Worm (Caenorhabditis elegans): ENCODE measurements around the gene ctf-4.
A peak's percentile ranks its signal among the peaks of the same experiment; 100 is the strongest.

ctf-4 gene

ce11 chrV:10965501-10965900 lies at the start of gene ctf-4, which contains the start of gene eef-1G:
ctf-4 (minus strand) TSS chrV:10965539.
eef-1G (plus strand) TSS chrV:10965719.
- TF ChIP-seq egl-43 (GFP tag; IDR thresholded peaks at IDR 0.05) (peak; percentile 60; the same call in 1 of the 2 replicates), mdt-29 (GFP tag; IDR thresholded peaks at IDR 0.05) (peak; percentile 89), arid-1 (GFP tag; conservative IDR thresholded peaks at IDR 0.05) (peak; percentile 87), Y48G9A.11 (GFP tag; IDR thresholded peaks at IDR 0.05) (peak; percentile 7; the same call in 1 of the 2 replicates), duxl-1 (tag; optimal IDR thresholded peaks at IDR 0.05; ENCODE audit: poor library complexity) (peak; percentile 92), php-3 (GFP tag; IDR thresholded peaks at IDR 0.05) (peak; percentile 82), ZK546.5 (tag; optimal IDR thresholded peaks at IDR 0.05) (peak in 1 of 2 experiments; percentile 67), mxl-3 (GFP tag; optimal IDR thresholded peaks at IDR 0.05) (peak; percentile 87), ama-1 (optimal IDR thresholded peaks at IDR 0.05) (peak; percentile 83), dmd-9 (GFP tag; IDR thresholded peaks at IDR 0.05) (peak; percentile 74), aly-2 (tag; optimal IDR thresholded peaks at IDR 0.05) (no peak), lin-15B (tag; optimal IDR thresholded peaks at IDR 0.05) (peak; percentile 77), dpl-1 (GFP tag; optimal IDR thresholded peaks at IDR 0.05) (peak; percentile 98), daf-12 (tag; optimal IDR thresholded peaks at IDR 0.05) (no peak), mep-1 (tag; optimal IDR thresholded peaks at IDR 0.05) (peak; percentile 98), mdl-1 (tag; optimal IDR thresholded peaks at IDR 0.05) (peak in 1 of 2 experiments; percentile 76), nhr-10 (tag; optimal IDR thresholded peaks at IDR 0.05) (peak; percentile 82), madf-9 (GFP tag; conservative IDR thresholded peaks at IDR 0.05) (peak; percentile 87; the same call in 1 of the 2 replicates), R02D3.7 (tag; optimal IDR thresholded peaks at IDR 0.05) (no peak), ztf-7 (tag; optimal IDR thresholded peaks at IDR 0.05) (no peak), pha-4 (GFP tag; IDR thresholded peaks at IDR 0.05) (peak; percentile 92), pha-4 (tag; optimal IDR thresholded peaks at IDR 0.05) (peak; percentile 100), gei-8 (GFP tag; optimal IDR thresholded peaks at IDR 0.05) (no peak), rbr-2 (tag; optimal IDR thresholded peaks at IDR 0.05) (peak; percentile 95), lin-13 (GFP tag; optimal IDR thresholded peaks at IDR 0.05) (peak; percentile 92), lin-38 (GFP tag; IDR thresholded peaks at IDR 0.05) (peak; percentile 99), nhr-48 (tag; optimal IDR thresholded peaks at IDR 0.05) (peak; percentile 94), dmd-6 (GFP tag; IDR thresholded peaks at IDR 0.05) (peak; percentile 98), fos-1 (tag; optimal IDR thresholded peaks at IDR 0.05) (peak; percentile 40), nhr-6 (tag; optimal IDR thresholded peaks at IDR 0.05) (peak; percentile 97), nhr-42 (GFP tag; IDR thresholded peaks at IDR 0.05) (peak; percentile 87; the same call in 1 of the 2 replicates), snpc-4 (tag; optimal IDR thresholded peaks at IDR 0.05) (peak; percentile 32), F37D6.2 (tag; optimal IDR thresholded peaks at IDR 0.05) (peak; percentile 86), lin-29 (GFP tag; IDR thresholded peaks at IDR 0.05) (peak; percentile 86), ceh-28 (tag; optimal IDR thresholded peaks at IDR 0.05) (no peak), attf-4 (tag; optimal IDR thresholded peaks at IDR 0.05) (no peak), zfp-2 (tag; optimal IDR thresholded peaks at IDR 0.05) (peak; percentile 84), hlh-11 (tag; optimal IDR thresholded peaks at IDR 0.05) (peak; percentile 98), unc-130 (GFP tag; optimal IDR thresholded peaks at IDR 0.05) (peak; percentile 84), ctbp-1 (GFP tag; IDR thresholded peaks at IDR 0.05) (peak; percentile 92), vab-7 (GFP tag; IDR thresholded peaks at IDR 0.05) (peak; percentile 64), ceh-20 (GFP tag; IDR thresholded peaks at IDR 0.05) (peak; percentile 94), zag-1 (tag; optimal IDR thresholded peaks at IDR 0.05) (no peak), daf-8 (GFP tag; IDR thresholded peaks at IDR 0.05) (no peak), F49E8.2 (tag; optimal IDR thresholded peaks at IDR 0.05; ENCODE audit: borderline replicate concordance) (peak; percentile 51), snpc-1.2 (GFP tag; IDR thresholded peaks at IDR 0.05) (peak; percentile 71; the same call in 1 of the 2 replicates), D1046.2 (GFP tag; IDR thresholded peaks at IDR 0.05) (no peak), ceh-82 (tag; optimal IDR thresholded peaks at IDR 0.05) (no peak), ztf-11 (tag; optimal IDR thresholded peaks at IDR 0.05) (no peak), nhr-41 (GFP tag; IDR thresholded peaks at IDR 0.05) (0 out of 2 replicates have a peak, but pooled peaks have one; percentile 23), Y105C5A.15 (GFP tag; IDR thresholded peaks at IDR 0.05) (no peak), nhr-25 (tag; optimal IDR thresholded peaks at IDR 0.05; ENCODE audit: borderline replicate concordance, insufficient read depth) (peak; percentile 97)

All from whole organism, L4 larva.